Worm (Caenorhabditis elegans) whole organism, L1 larva: ENCODE results near the gene W08G11.3.

Experiments
- C16A3.4 ChIP-seq: fragments of 150-350 bp; optimal IDR thresholded peaks from 2 replicates; lab custom pipeline; 2014; ENCODE audit warnings: missing biosample characterization, missing genetic modification characterization
- aha-1 ChIP-seq: fragments of 150-350 bp; optimal IDR thresholded peaks from 2 replicates; lab custom pipeline; 2014; ENCODE audit warnings: missing biosample characterization, missing genetic modification characterization
- aly-2 ChIP-seq: fragments of 150-350 bp; optimal IDR thresholded peaks from 2 replicates; lab custom pipeline; 2014; ENCODE audit warnings: missing biosample characterization, missing genetic modification characterization
- ces-1 ChIP-seq: fragments of 150-350 bp; optimal IDR thresholded peaks from 2 replicates; lab custom pipeline; 2014; ENCODE audit warnings: missing biosample characterization, missing genetic modification reagents, missing genetic modification characterization
- dpl-1 ChIP-seq, 3 experiments: fragments of 150-350 bp in 2 of 3; sonication (generic microtip) in 1 of 3; optimal IDR thresholded peaks; 2 replicates each; lab custom pipeline; 2014 to 2017; ENCODE audit warnings: missing biosample characterization in 3 of 3, missing genetic modification characterization in 3 of 3, missing genetic modification reagents in 3 of 3
- efl-1 ChIP-seq, 4 experiments: fragments of 150-350 bp; optimal IDR thresholded peaks in 3 of 4; peaks in 1 of 4; 1 replicate in 1 of 4; 2 replicates in 3 of 4; lab custom pipeline; 2014; ENCODE audit warnings: missing biosample characterization in 2 of 4, missing genetic modification characterization in 2 of 4, missing genetic modification reagents in 2 of 4
- efl-3 ChIP-seq: fragments of 200-800 bp; sonication (Bioruptor generic); optimal IDR thresholded peaks from 2 replicates; lab custom pipeline; 2018; ENCODE audit warnings: mild to moderate bottlenecking, missing genetic modification characterization, missing compliant biosample characterization
- egl-13 ChIP-seq: sonication (generic microtip); optimal IDR thresholded peaks from 2 replicates; lab custom pipeline; 2016; ENCODE audit warnings: missing genotype, missing genetic modification reagents, missing genetic modification characterization, missing compliant biosample characterization
- egl-27 ChIP-seq, 2 experiments: fragments of 150-350 bp in 1 of 2; sonication (generic microtip); optimal IDR thresholded peaks; 3 replicates each; lab custom pipeline; 2017 to 2018; ENCODE audit warnings: missing biosample characterization in 2 of 2, missing genetic modification characterization in 2 of 2, missing genetic modification reagents in 2 of 2
- elt-2 ChIP-seq: sonication (generic microtip); optimal IDR thresholded peaks from 2 replicates; lab custom pipeline; 2016; ENCODE audit warnings: missing genetic modification characterization, mild to moderate bottlenecking, inconsistent platforms, missing compliant biosample characterization, missing genetic modification reagents
- fkh-8 ChIP-seq: sonication (generic microtip); optimal IDR thresholded peaks from 2 replicates; lab custom pipeline; 2016; ENCODE audit warnings: mild to moderate bottlenecking, missing genetic modification characterization, missing compliant biosample characterization
- grh-1 ChIP-seq: fragments of 200-800 bp; sonication (Bioruptor generic); IDR thresholded peaks from 2 replicates; pipeline ENCODE4 v1.3.6; 2022; ENCODE audit warnings: missing genetic modification reagents, missing genetic modification characterization, missing compliant biosample characterization
- hpl-2 ChIP-seq: fragments of 150-350 bp; optimal IDR thresholded peaks from 2 replicates; lab custom pipeline; 2014; ENCODE audit warnings: missing biosample characterization, missing genetic modification reagents, missing genetic modification characterization
- lin-14 ChIP-seq: fragments of 200-800 bp; sonication (Bioruptor generic); optimal IDR thresholded peaks from 2 replicates; lab custom pipeline; 2018; ENCODE audit warnings: mild to moderate bottlenecking, missing genetic modification characterization, moderate library complexity, missing compliant biosample characterization
- lin-35 ChIP-seq, 2 experiments: fragments of 150-350 bp; optimal IDR thresholded peaks; 2 replicates each; lab custom pipeline; 2014; ENCODE audit warnings: missing biosample characterization in 2 of 2, missing genetic modification characterization in 2 of 2, missing genetic modification reagents in 2 of 2
- lir-3 ChIP-seq: sonication (generic microtip); optimal IDR thresholded peaks from 2 replicates; lab custom pipeline; 2016; ENCODE audit warnings: mild to moderate bottlenecking, missing genetic modification characterization, moderate library complexity, missing compliant biosample characterization; ENCODE audit not compliant: poor library complexity
- mep-1 ChIP-seq: fragments of 150-350 bp; optimal IDR thresholded peaks from 2 replicates; lab custom pipeline; 2014; ENCODE audit warnings: missing biosample characterization, missing genetic modification characterization
- nhr-12 ChIP-seq: sonication (generic microtip); optimal IDR thresholded peaks from 2 replicates; lab custom pipeline; 2017; ENCODE audit warnings: missing biosample characterization, missing genetic modification characterization
- nhr-237 ChIP-seq: fragments of 150-350 bp; optimal IDR thresholded peaks from 2 replicates; lab custom pipeline; 2014; ENCODE audit warnings: missing biosample characterization, missing genetic modification characterization
- nhr-47 ChIP-seq: sonication (generic microtip); optimal IDR thresholded peaks from 2 replicates; lab custom pipeline; 2016; ENCODE audit warnings: mild to moderate bottlenecking, missing genetic modification characterization, moderate library complexity, missing compliant biosample characterization
- nhr-71 ChIP-seq: sonication (generic microtip); optimal IDR thresholded peaks from 2 replicates; lab custom pipeline; 2016; ENCODE audit warnings: mild to moderate bottlenecking, missing genetic modification characterization, moderate library complexity, missing compliant biosample characterization
- nhr-76 ChIP-seq: sonication (generic microtip); optimal IDR thresholded peaks from 2 replicates; lab custom pipeline; 2017; ENCODE audit warnings: missing biosample characterization, missing genetic modification characterization
- nhr-77 ChIP-seq: fragments of 150-350 bp; optimal IDR thresholded peaks from 2 replicates; lab custom pipeline; 2014; ENCODE audit warnings: missing biosample characterization, missing genetic modification characterization
- nhr-84 ChIP-seq: sonication (generic microtip); optimal IDR thresholded peaks from 2 replicates; lab custom pipeline; 2017; ENCODE audit warnings: missing biosample characterization, missing genetic modification characterization
- nhr-85 ChIP-seq: sonication (generic microtip); peaks from one replicate; lab custom pipeline; 2016; ENCODE audit warnings: missing genetic modification characterization, inconsistent platforms, missing compliant biosample characterization
- nhr-90 ChIP-seq: sonication (generic microtip); optimal IDR thresholded peaks from 2 replicates; lab custom pipeline; 2016; ENCODE audit warnings: mild to moderate bottlenecking, missing genetic modification characterization, missing compliant biosample characterization; ENCODE audit not compliant: poor library complexity
- pag-3 ChIP-seq: sonication (generic microtip); optimal IDR thresholded peaks from 2 replicates; lab custom pipeline; 2017; ENCODE audit warnings: missing genetic modification characterization, mild to moderate bottlenecking, missing compliant biosample characterization, antibody characterized with exemption, borderline replicate concordance; ENCODE audit not compliant: insufficient read depth
- sox-4 ChIP-seq: sonication (generic microtip); optimal IDR thresholded peaks from 2 replicates; lab custom pipeline; 2016; ENCODE audit warnings: missing genetic modification characterization, missing compliant biosample characterization
- tbx-2 ChIP-seq: sonication (generic microtip); optimal IDR thresholded peaks from 2 replicates; lab custom pipeline; 2016; ENCODE audit warnings: missing genetic modification characterization, missing compliant biosample characterization
- unc-130 ChIP-seq: fragments of 150-350 bp; optimal IDR thresholded peaks from 2 replicates; lab custom pipeline; 2017; ENCODE audit warnings: missing biosample characterization, missing genetic modification characterization, inconsistent platforms
- unc-86 ChIP-seq: sonication (generic microtip); optimal IDR thresholded peaks from 2 replicates; lab custom pipeline; 2016; ENCODE audit warnings: missing genetic modification characterization, missing compliant biosample characterization
- unc-98 ChIP-seq: fragments of 200-800 bp; sonication (Bioruptor generic); IDR thresholded peaks from 2 replicates; pipeline ENCODE4 v1.3.6; 2022; ENCODE audit warnings: missing genetic modification characterization, missing compliant biosample characterization
- vab-15 ChIP-seq: sonication (generic microtip); optimal IDR thresholded peaks from 2 replicates; lab custom pipeline; 2017; ENCODE audit warnings: missing genotype, mild to moderate bottlenecking, missing genetic modification characterization, missing compliant biosample characterization
- zip-4 ChIP-seq: fragments of 200-800 bp; sonication (Bioruptor generic); optimal IDR thresholded peaks from 2 replicates; lab custom pipeline; 2018; ENCODE audit warnings: mild to moderate bottlenecking, missing genetic modification characterization, moderate library complexity, missing compliant biosample characterization
- ztf-11 ChIP-seq, 2 experiments: sonication (generic microtip); optimal IDR thresholded peaks; 2 replicates each; lab custom pipeline; 2016 to 2017; ENCODE audit warnings: missing genetic modification characterization in 2 of 2, missing biosample characterization in 1 of 2, missing compliant biosample characterization in 1 of 2

The W08G11.3 gene

DNA sequence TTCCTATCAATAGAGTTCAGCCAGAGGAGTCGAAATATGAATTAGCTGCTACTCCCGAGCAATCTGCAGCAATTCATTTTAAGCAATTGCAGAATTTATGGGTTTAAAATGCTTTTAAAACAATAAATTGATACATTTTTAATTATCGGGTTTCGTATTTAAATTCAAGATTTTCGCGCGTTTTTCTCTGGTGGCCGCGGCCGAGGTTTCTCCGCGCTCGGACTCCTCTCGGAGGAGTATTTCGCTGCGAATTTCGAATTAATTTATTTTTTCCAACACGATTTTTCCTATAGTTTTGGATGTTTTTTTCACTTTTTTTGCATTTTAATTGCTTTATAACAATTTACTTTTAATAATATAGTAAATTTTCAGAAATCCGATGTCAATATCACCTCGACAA lies 34.0 kb downstream of the W08G11.3 start, which contains the start of gene F13A7.14 (continued):
- TF ChIP-seq nhr-77 (peak; percentile 1), pag-3 (tag; lab: Kevin White, UChicago) (no peak), aly-2 (no peak), fkh-8 (tag; lab: Kevin White, UChicago) (peak; percentile 77), elt-2 (peak; percentile 81), efl-3 (GFP tag; lab: Kevin White, UChicago) (peak; percentile 79), efl-1 (optimal IDR thresholded peaks at IDR 0.05; lab: Kevin White, UChicago) (peak; percentile 97 to 98), efl-1 (GFP tag; optimal IDR thresholded peaks at IDR 0.05 in 1 of 2; lab: Kevin White, UChicago) (peak; percentile 97 to 100), lin-14 (GFP tag; lab: Kevin White, UChicago) (peak; percentile 82), nhr-84 (tag; lab: Kevin White, UChicago) (no peak), nhr-90 (peak; percentile 97), hpl-2 (GFP tag; lab: Kevin White, UChicago) (no peak), lir-3 (peak; percentile 96), nhr-12 (tag; lab: Kevin White, UChicago) (no peak), nhr-71 (tag; lab: Kevin White, UChicago) (peak; percentile 95), nhr-47 (tag; lab: Kevin White, UChicago) (peak; percentile 95), dpl-1 (GFP tag; optimal IDR thresholded peaks at IDR 0.05; lab: Kevin White, UChicago) (peak; percentile 95 to 98 (median 97)), egl-13 (tag; lab: Kevin White, UChicago) (peak; percentile 94), zip-4 (GFP tag; lab: Kevin White, UChicago) (peak; percentile 80), tbx-2 (tag; lab: Kevin White, UChicago) (peak; percentile 96), unc-86 (peak; percentile 83), ztf-11 (tag; optimal IDR thresholded peaks at IDR 0.05; lab: Kevin White, UChicago) (peak in 1 of 2 experiments; percentile 98), mep-1 (tag; lab: Kevin White, UChicago) (peak; percentile 79), unc-98 (GFP tag; lab: Robert Waterston, UW) (peak; percentile 91), sox-4 (peak; percentile 94), unc-130 (tag; lab: Kevin White, UChicago) (peak; percentile 79), nhr-76 (tag; lab: Kevin White, UChicago) (no peak), nhr-85 (tag; lab: Kevin White, UChicago) (peak; percentile 95), vab-15 (peak; percentile 74), egl-27 (tag; optimal IDR thresholded peaks at IDR 0.05; lab: Kevin White, UChicago) (no peak), ces-1 (GFP tag; lab: Kevin White, UChicago) (no peak)

DNA sequence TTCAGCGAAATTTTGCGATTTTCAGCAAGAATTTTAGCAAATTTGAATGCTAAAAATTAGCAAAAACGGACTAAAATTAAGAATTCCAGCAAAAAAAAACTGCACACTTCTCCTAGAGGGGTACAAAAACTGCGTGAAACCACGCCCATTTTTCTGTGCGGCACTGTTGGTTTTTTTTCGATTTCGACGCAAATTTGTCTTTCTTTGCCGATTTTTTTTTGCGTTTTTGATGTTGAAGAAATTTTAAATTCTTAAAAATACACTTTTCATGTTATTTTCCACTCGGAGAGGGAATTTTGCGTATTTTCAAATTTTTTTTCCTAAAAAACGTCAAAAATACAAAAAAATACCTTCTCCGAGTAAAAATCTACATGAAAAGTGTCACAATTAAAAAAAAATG lies 36.5 kb downstream of the W08G11.3 start, which contains the start of gene syp-1:
syp-1 (plus strand) TSS at position 301 of the 400 bp plus-strand sequence.
- TF ChIP-seq nhr-84 (tag; lab: Kevin White, UChicago) (no peak), C16A3.4 (tag; lab: Kevin White, UChicago) (no peak), efl-1 (optimal IDR thresholded peaks at IDR 0.05; lab: Kevin White, UChicago) (no peak), efl-1 (GFP tag; optimal IDR thresholded peaks at IDR 0.05 in 1 of 2; lab: Kevin White, UChicago) (no peak), unc-86 (no peak), ces-1 (GFP tag; lab: Kevin White, UChicago) (no peak), nhr-85 (tag; lab: Kevin White, UChicago) (no peak), aha-1 (tag; lab: Kevin White, UChicago) (no peak), nhr-237 (tag; lab: Kevin White, UChicago) (no peak), grh-1 (GFP tag; lab: Robert Waterston, UW) (no peak), lin-35 (GFP tag; optimal IDR thresholded peaks at IDR 0.05; lab: Kevin White, UChicago) (no peak)

DNA sequence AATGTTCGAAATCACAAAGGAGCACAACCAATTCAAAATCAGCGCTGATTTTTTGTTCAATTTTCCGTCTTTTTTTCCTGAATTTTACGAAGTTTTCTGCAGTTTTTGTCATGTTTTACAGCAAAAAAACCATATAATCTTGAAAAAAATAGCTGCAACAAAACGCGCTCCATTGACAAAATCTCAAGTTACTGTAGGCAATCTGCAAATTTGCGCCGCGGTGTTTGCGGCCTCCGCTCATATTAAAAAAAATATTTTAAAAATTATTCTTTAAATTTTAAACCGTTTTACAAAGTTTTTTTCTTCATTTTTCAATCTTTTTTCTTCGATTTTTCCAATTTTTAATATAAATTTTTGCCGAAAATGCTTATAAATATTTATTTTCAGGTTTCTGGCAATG lies 37.9 kb downstream of the W08G11.3 start:
- TF ChIP-seq efl-1 (optimal IDR thresholded peaks at IDR 0.05; lab: Kevin White, UChicago) (peak in 1 of 2 experiments; percentile 85), efl-1 (GFP tag; optimal IDR thresholded peaks at IDR 0.05 in 1 of 2; lab: Kevin White, UChicago) (no peak), aly-2 (no peak)
